Fruit fly (Drosophila melanogaster): ENCODE measurements around the gene CG31089.

Gene CG31089

DNA sequence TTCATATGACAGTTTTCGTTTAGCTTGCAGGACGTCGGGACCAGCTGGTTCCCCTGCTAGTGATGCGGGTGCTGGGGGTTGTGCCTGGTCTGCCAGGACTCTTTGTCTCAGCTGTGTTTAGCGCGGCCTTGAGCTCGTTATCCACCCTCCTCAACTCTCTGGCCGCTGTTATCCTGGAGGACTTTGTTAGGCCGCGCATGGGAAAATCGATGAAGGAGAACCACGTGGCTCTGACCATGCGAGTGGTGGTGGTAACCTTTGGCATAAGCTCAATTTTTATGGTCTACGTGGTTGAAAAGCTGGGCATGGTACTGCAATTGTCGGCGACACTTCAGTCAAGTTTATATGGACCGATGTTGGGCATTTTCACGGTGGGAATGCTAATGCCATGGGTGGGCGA is 17.5 kb downstream of the CG31089 start:
- TF ChIP-seq CG8301 (tag; optimal IDR thresholded peaks at IDR 0.05) (no peak), EcR (GFP tag; optimal IDR thresholded peaks at IDR 0.05) (no peak), Pif1B (GFP tag; optimal IDR thresholded peaks at IDR 0.05) (no peak), CG34367 (tag; optimal IDR thresholded peaks at IDR 0.05) (no peak), CG17806 (tag; optimal IDR thresholded peaks at IDR 0.05) (no peak), Pif1A (GFP tag; optimal IDR thresholded peaks at IDR 0.05) (no peak), CG8159 (tag; optimal IDR thresholded peaks at IDR 0.05) (no peak), CG32121 (GFP tag; IDR thresholded peaks at IDR 0.05) (no peak), rn (GFP tag; IDR thresholded peaks at IDR 0.05) (no peak), CG13204 (GFP tag; optimal IDR thresholded peaks at IDR 0.05) (no peak), CG14655 (GFP tag; optimal IDR thresholded peaks at IDR 0.05) (no peak), CG10348 (GFP tag; IDR thresholded peaks at IDR 0.05) (no peak), CG15710 (tag; optimal IDR thresholded peaks at IDR 0.05) (no peak), CG12605 (GFP tag; IDR thresholded peaks at IDR 0.05) (no peak), CG4496 (GFP tag; IDR thresholded peaks at IDR 0.05) (no peak), Ets98B (GFP tag; IDR thresholded peaks at IDR 0.05) (no peak), D1 (tag; optimal IDR thresholded peaks at IDR 0.05) (no peak), CG9948 (tag; optimal IDR thresholded peaks at IDR 0.05) (no peak), Snoo (tag; optimal IDR thresholded peaks at IDR 0.05) (no peak), fd96Ca (GFP tag; IDR thresholded peaks at IDR 0.05) (no peak)

DNA sequence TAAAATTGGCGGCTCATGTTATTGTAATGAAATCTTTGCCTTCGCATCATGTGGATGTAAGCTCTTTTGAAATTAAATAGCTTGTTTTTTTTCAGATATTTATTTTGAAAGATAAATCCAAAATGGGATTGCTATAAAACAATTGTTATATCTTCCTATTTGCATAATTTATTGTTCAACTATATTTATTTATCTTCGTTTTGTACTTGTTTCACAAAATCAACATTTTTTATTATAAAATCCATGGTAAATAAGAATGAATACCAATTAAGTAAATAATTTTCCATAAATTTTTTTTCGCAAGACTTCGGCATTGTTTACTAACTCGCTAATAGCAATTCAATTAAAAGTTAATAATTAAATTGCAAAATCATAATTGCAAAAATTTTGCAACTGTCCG is 20.1 kb downstream of the CG31089 start, which contains the start of gene CG14546:
Gene CG14546 (minus strand): TSS at position 101 of the 400 bp plus-strand sequence.
- TF ChIP-seq CG10348 (GFP tag; IDR thresholded peaks at IDR 0.05): no peak
- TF ChIP-seq CG4496 (GFP tag; IDR thresholded peaks at IDR 0.05): no peak
- no peak for TF ChIP-seq CG12605 (GFP tag; IDR thresholded peaks at IDR 0.05)
- no peak for TF ChIP-seq Pif1B (GFP tag; optimal IDR thresholded peaks at IDR 0.05)
- no peak for TF ChIP-seq CG8159 (tag; optimal IDR thresholded peaks at IDR 0.05)
- TF ChIP-seq EcR (GFP tag; optimal IDR thresholded peaks at IDR 0.05): no peak
- no peak for TF ChIP-seq Ets98B (GFP tag; IDR thresholded peaks at IDR 0.05)

DNA sequence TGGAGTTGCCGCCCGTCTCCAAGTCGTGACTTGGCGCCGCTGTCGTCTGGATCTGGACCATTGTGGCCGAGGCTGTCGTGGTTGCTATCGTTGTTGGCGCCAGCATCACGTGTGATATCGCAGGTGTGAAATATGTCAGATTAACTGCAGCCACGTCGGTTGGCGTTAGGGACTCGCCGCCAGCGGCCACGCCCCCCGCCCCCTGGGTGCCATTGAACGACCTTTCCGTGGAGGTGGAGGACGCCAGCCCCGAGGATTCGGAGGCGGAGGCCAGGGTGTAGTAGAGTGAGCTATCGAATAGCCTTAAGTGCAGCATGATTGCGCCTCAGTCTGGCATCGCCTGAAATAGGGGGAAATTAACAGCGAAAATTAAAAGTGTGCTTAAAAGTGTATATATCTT is 38.9 kb downstream of the CG31089 start:
- TF ChIP-seq CG10348 (GFP tag; IDR thresholded peaks at IDR 0.05) (no peak), EcR (GFP tag; optimal IDR thresholded peaks at IDR 0.05) (no peak), Ets98B (GFP tag; IDR thresholded peaks at IDR 0.05) (no peak), CG17806 (tag; optimal IDR thresholded peaks at IDR 0.05) (no peak), Pif1A (GFP tag; optimal IDR thresholded peaks at IDR 0.05) (no peak), fd96Ca (GFP tag; IDR thresholded peaks at IDR 0.05) (no peak), CG12605 (GFP tag; IDR thresholded peaks at IDR 0.05) (no peak), Pif1B (GFP tag; optimal IDR thresholded peaks at IDR 0.05) (no peak), CG4496 (GFP tag; IDR thresholded peaks at IDR 0.05) (no peak), CG15710 (tag; optimal IDR thresholded peaks at IDR 0.05) (no peak), CG32121 (GFP tag; IDR thresholded peaks at IDR 0.05) (no peak), rn (GFP tag; IDR thresholded peaks at IDR 0.05) (no peak)

All from whole organism, pupa.